Fruit fly (Drosophila melanogaster) whole organism, embryonic: Measurements from ENCODE around the gene CG43779.
A peak's percentile ranks its signal among the peaks of the same experiment; 100 is the strongest.

Source experiments
- Antp ChIP-seq: fragments of 200-800 bp; sonication (Bioruptor generic); optimal IDR thresholded peaks from 3 replicates; lab custom pipeline; 2016; ENCODE audit warnings: missing biosample characterization, missing genetic modification characterization
- Atf-2 ChIP-seq: fragments of 200-800 bp; sonication (Bioruptor generic); optimal IDR thresholded peaks from 2 replicates; lab custom pipeline; 2016; ENCODE audit warnings: missing biosample characterization, missing genetic modification characterization
- B-H1 ChIP-seq: fragments of 200-800 bp; sonication (Bioruptor generic); IDR thresholded peaks from 3 replicates; pipeline ENCODE4 v1.3.6; 2022; ENCODE audit warnings: missing biosample characterization, missing genetic modification characterization
- CG11695 ChIP-seq: fragments of 200-800 bp; sonication (Bioruptor generic); IDR thresholded peaks from 3 replicates; pipeline ENCODE4 v1.3.6; 2022; ENCODE audit warnings: missing biosample characterization, missing genetic modification characterization
- CG12299 ChIP-seq: fragments of 200-800 bp; sonication (Bioruptor generic); optimal IDR thresholded peaks from 2 replicates; lab custom pipeline; 2018; ENCODE audit warnings: missing biosample characterization, mild to moderate bottlenecking, missing genetic modification characterization
- CG14441 ChIP-seq: fragments of 200-800 bp; sonication (Bioruptor generic); IDR thresholded peaks from 2 replicates; pipeline ENCODE4 v1.3.6; 2022; ENCODE audit warnings: missing biosample characterization, missing genetic modification characterization
- CG15269 ChIP-seq: fragments of 200-800 bp; sonication (Bioruptor generic); optimal IDR thresholded peaks from 2 replicates; lab custom pipeline; 2018; ENCODE audit warnings: missing biosample characterization, mild to moderate bottlenecking, missing genetic modification characterization, moderate library complexity
- CG16815 ChIP-seq: fragments of 200-800 bp; sonication (Bioruptor generic); optimal IDR thresholded peaks from 3 replicates; lab custom pipeline; 2017; ENCODE audit warnings: missing biosample characterization, mild to moderate bottlenecking, missing genetic modification characterization
- CG17385 ChIP-seq: fragments of 200-800 bp; sonication (Bioruptor generic); optimal IDR thresholded peaks from 3 replicates; lab custom pipeline; 2018; ENCODE audit warnings: missing biosample characterization, mild to moderate bottlenecking, missing genetic modification characterization
- CG18011 ChIP-seq: fragments of 200-800 bp; sonication (Bioruptor generic); optimal IDR thresholded peaks from 2 replicates; lab custom pipeline; 2017; ENCODE audit warnings: missing biosample characterization, missing genetic modification characterization, mild to moderate bottlenecking, moderate library complexity, missing genotype
- CG1832 ChIP-seq: fragments of 200-800 bp; sonication (Bioruptor generic); optimal IDR thresholded peaks from 2 replicates; lab custom pipeline; 2017; ENCODE audit warnings: missing biosample characterization, mild to moderate bottlenecking, missing genetic modification characterization, inconsistent platforms
- CG2116 ChIP-seq: fragments of 200-800 bp; sonication (Bioruptor generic); optimal IDR thresholded peaks from 3 replicates; lab custom pipeline; 2018; ENCODE audit warnings: missing biosample characterization, mild to moderate bottlenecking, missing genetic modification characterization
- CG32532 ChIP-seq: fragments of 200-800 bp; sonication (Bioruptor generic); IDR thresholded peaks from 2 replicates; pipeline ENCODE4 v1.3.6; 2022; ENCODE audit warnings: missing biosample characterization, missing genetic modification characterization
- CG32767 ChIP-seq: fragments of 200-800 bp; sonication (Bioruptor generic); IDR thresholded peaks from 2 replicates; pipeline ENCODE4 v1.3.6; 2022; ENCODE audit warnings: missing biosample characterization, missing genetic modification characterization
- CG3838 ChIP-seq: fragments of 200-800 bp; sonication (Bioruptor generic); optimal IDR thresholded peaks from 3 replicates; lab custom pipeline; 2016; ENCODE audit warnings: missing biosample characterization, missing genetic modification characterization
- CG4424 ChIP-seq: fragments of 200-800 bp; sonication (Bioruptor generic); optimal IDR thresholded peaks from 3 replicates; lab custom pipeline; 2016; ENCODE audit warnings: missing biosample characterization, missing genetic modification characterization
- CG4820 ChIP-seq: fragments of 200-800 bp; sonication (Bioruptor generic); optimal IDR thresholded peaks from 3 replicates; lab custom pipeline; 2016; ENCODE audit warnings: missing biosample characterization, missing genetic modification characterization
- CG6854 ChIP-seq: fragments of 200-800 bp; sonication (Bioruptor generic); optimal IDR thresholded peaks from 3 replicates; lab custom pipeline; 2017; ENCODE audit warnings: missing biosample characterization, mild to moderate bottlenecking, missing genetic modification characterization
- CG7928 ChIP-seq: fragments of 200-800 bp; sonication (Bioruptor generic); optimal IDR thresholded peaks from 2 replicates; lab custom pipeline; 2017; ENCODE audit warnings: missing biosample characterization, mild to moderate bottlenecking, missing genetic modification characterization
- CG8290 ChIP-seq, 3 experiments: fragments of 200-800 bp; sonication (Bioruptor generic); optimal IDR thresholded peaks; 2 replicates each; lab custom pipeline; 2016 to 2019; ENCODE audit warnings: missing biosample characterization in 3 of 3, missing genetic modification characterization in 3 of 3, mild to moderate bottlenecking in 2 of 3, moderate library complexity in 1 of 3
- CG8359 ChIP-seq: fragments of 200-800 bp; sonication (Bioruptor generic); optimal IDR thresholded peaks from 2 replicates; lab custom pipeline; 2017; ENCODE audit warnings: missing biosample characterization, mild to moderate bottlenecking, missing genetic modification characterization, borderline replicate concordance
- CG8478 ChIP-seq: fragments of >200 bp; optimal IDR thresholded peaks from 2 replicates; lab custom pipeline; 2018
- CkIIα-i1 ChIP-seq: fragments of 200-800 bp; sonication (Bioruptor generic); IDR thresholded peaks from 2 replicates; pipeline ENCODE4 v1.3.6; 2022; ENCODE audit warnings: missing biosample characterization, missing genetic modification characterization
- Dip2 ChIP-seq: fragments of 200-800 bp; sonication (Bioruptor generic); IDR thresholded peaks from 2 replicates; pipeline ENCODE4 v1.3.6; 2022; ENCODE audit warnings: missing biosample characterization, missing genetic modification characterization
- Dref ChIP-seq: fragments of 200-800 bp; sonication (Bioruptor generic); IDR thresholded peaks from 2 replicates; pipeline ENCODE4 v1.3.6; 2022; ENCODE audit warnings: missing biosample characterization, missing genetic modification characterization
- Ets65A ChIP-seq: fragments of 200-800 bp; sonication (Bioruptor generic); peaks from one replicate; lab custom pipeline; 2016; ENCODE audit warnings: missing biosample characterization, missing genetic modification characterization
- GATAe ChIP-seq: fragments of 200-800 bp; sonication (Bioruptor generic); conservative IDR thresholded peaks from 2 replicates; pipeline ENCODE4 v1.3.6; 2022; ENCODE audit warnings: missing biosample characterization, missing genetic modification characterization
- Gug ChIP-seq: fragments of 200-800 bp; sonication (Bioruptor generic); IDR thresholded peaks from 4 replicates; pipeline ENCODE4 v1.3.6; 2022; ENCODE audit warnings: missing biosample characterization, missing genetic modification characterization
- HLH3B ChIP-seq: fragments of 200-800 bp; sonication (Bioruptor generic); IDR thresholded peaks from 2 replicates; pipeline ENCODE4 v1.3.6; 2022; ENCODE audit warnings: missing biosample characterization, missing genetic modification characterization
- Kr ChIP-seq: fragments of 200-800 bp; sonication (Bioruptor generic); optimal IDR thresholded peaks from 2 replicates; lab custom pipeline; 2017; ENCODE audit warnings: missing biosample characterization, mild to moderate bottlenecking, missing genetic modification characterization
- Oaz ChIP-seq: fragments of 200-800 bp; sonication (Bioruptor generic); IDR thresholded peaks from 2 replicates; pipeline ENCODE4 v1.3.6; 2022; ENCODE audit warnings: missing biosample characterization, missing genetic modification characterization
- Sox100B ChIP-seq: fragments of 200-800 bp; sonication (Bioruptor generic); optimal IDR thresholded peaks from 3 replicates; lab custom pipeline; 2018; ENCODE audit warnings: missing biosample characterization, mild to moderate bottlenecking, missing genetic modification characterization
- Sry-δ ChIP-seq: fragments of 200-800 bp; sonication (Bioruptor generic); optimal IDR thresholded peaks from 2 replicates; lab custom pipeline; 2016; ENCODE audit warnings: missing biosample characterization, missing genetic modification characterization
- Tbp ChIP-seq: fragments of >200 bp; optimal IDR thresholded peaks from 2 replicates; lab custom pipeline; 2018; ENCODE audit warnings: missing biosample characterization, missing genetic modification characterization
- Trl ChIP-seq, 3 experiments: fragments of >200 bp in 2 of 3; fragments of 200-800 bp in 1 of 3; sonication (Bioruptor generic) in 1 of 3; optimal IDR thresholded peaks; 2 replicates in 1 of 3; 3 replicates in 2 of 3; lab custom pipeline; 2016 to 2017; ENCODE audit warnings: missing biosample characterization in 1 of 3, missing genetic modification characterization in 1 of 3
- cas ChIP-seq: fragments of 200-800 bp; sonication (Bioruptor generic); IDR thresholded peaks from 2 replicates; pipeline ENCODE4 v1.3.6; 2022; ENCODE audit warnings: missing biosample characterization, missing genetic modification characterization
- crp ChIP-seq, 2 experiments: fragments of 200-800 bp; sonication (Bioruptor generic); optimal IDR thresholded peaks; 2 replicates in 1 of 2; 3 replicates in 1 of 2; lab custom pipeline; 2017; ENCODE audit warnings: missing biosample characterization in 2 of 2, missing genetic modification characterization in 2 of 2, mild to moderate bottlenecking in 1 of 2, moderate library complexity in 1 of 2
- ewg ChIP-seq: fragments of 200-800 bp; sonication (Bioruptor generic); optimal IDR thresholded peaks from 3 replicates; lab custom pipeline; 2017; ENCODE audit warnings: mild to moderate bottlenecking, missing biosample characterization, missing genetic modification reagents, missing genetic modification characterization
- gcm ChIP-seq: fragments of 200-800 bp; sonication (Bioruptor generic); optimal IDR thresholded peaks from 2 replicates; lab custom pipeline; 2019; ENCODE audit warnings: missing biosample characterization, mild to moderate bottlenecking, missing genetic modification characterization, moderate library complexity
- nmo ChIP-seq: fragments of 200-800 bp; sonication (Bioruptor generic); optimal IDR thresholded peaks from 2 replicates; lab custom pipeline; 2018; ENCODE audit warnings: missing biosample characterization, mild to moderate bottlenecking, missing genetic modification characterization, moderate library complexity
- onecut ChIP-seq: fragments of 200-800 bp; sonication (Bioruptor generic); IDR thresholded peaks from 2 replicates; pipeline ENCODE4 v1.3.6; 2022; ENCODE audit warnings: missing biosample characterization, missing genetic modification characterization
- pho ChIP-seq: fragments of 200-800 bp; sonication (Bioruptor generic); optimal IDR thresholded peaks from 2 replicates; lab custom pipeline; 2016; ENCODE audit warnings: missing biosample characterization, missing genetic modification characterization
- ro ChIP-seq: fragments of 200-800 bp; sonication (Bioruptor generic); IDR thresholded peaks from 2 replicates; pipeline ENCODE4 v1.3.6; 2022; ENCODE audit warnings: missing biosample characterization, missing genetic modification characterization
- row ChIP-seq: fragments of 200-800 bp; sonication (Bioruptor generic); IDR thresholded peaks from 3 replicates; pipeline ENCODE4 v1.3.6; 2022; ENCODE audit warnings: missing biosample characterization, missing genetic modification characterization
- sc ChIP-seq, 3 experiments: fragments of >200 bp in 2 of 3; fragments of 200-800 bp in 1 of 3; sonication (Bioruptor generic) in 1 of 3; optimal IDR thresholded peaks; 2 replicates in 2 of 3; 3 replicates in 1 of 3; lab custom pipeline; 2017; ENCODE audit warnings: mild to moderate bottlenecking in 1 of 3, missing biosample characterization in 1 of 3, missing genetic modification characterization in 1 of 3, missing genetic modification reagents in 1 of 3
- trem ChIP-seq: fragments of 200-800 bp; optimal IDR thresholded peaks from 3 replicates; lab custom pipeline; 2019; ENCODE audit warnings: missing biosample characterization, mild to moderate bottlenecking, missing genetic modification characterization, moderate library complexity
- yki ChIP-seq: fragments of >200 bp; optimal IDR thresholded peaks from 3 replicates; lab custom pipeline; 2018

The CG43779 gene

dm6 chr2L:13306655-13307054 lies at the start of gene CG43779:
TSS of gene CG43779 (minus strand) at chr2L:13306755.
- no peak for TF ChIP-seq CG17385 (GFP tag; lab: Kevin White, UChicago)
- no peak for TF ChIP-seq Oaz (GFP tag; lab: Robert Waterston, UW)
- no peak for TF ChIP-seq Ets65A (GFP tag; lab: Kevin White, UChicago)
- TF ChIP-seq Antp (GFP tag; lab: Kevin White, UChicago): no peak
- no peak for TF ChIP-seq CG8290 (GFP tag; optimal IDR thresholded peaks at IDR 0.05; lab: Kevin White, UChicago)
- no peak for TF ChIP-seq CG8290 (tag; optimal IDR thresholded peaks at IDR 0.05; lab: Kevin White, UChicago)
- 0 out of 2 replicates have a peak, but pooled peaks have one; percentile 1 for TF ChIP-seq Dref
- TF ChIP-seq CG8359: no peak
- no peak for TF ChIP-seq CG18011 (GFP tag; lab: Kevin White, UChicago)
- TF ChIP-seq, all 482 proteins: peak for 1

dm6 chr2L:13354580-13355347 lies 48.2 kb upstream of the CG43779 start, which contains the start of gene CG9395:
TSS of gene CG9395 (minus strand) at chr2L:13355073.
- TF ChIP-seq Tbp (GFP tag; lab: Kevin White, UChicago): no peak
- peak in 1 of 2 experiments; percentile 62 for TF ChIP-seq crp (GFP tag; optimal IDR thresholded peaks at IDR 0.05; lab: Kevin White, UChicago)
- TF ChIP-seq CG15269 (tag; lab: Kevin White, UChicago): no peak
- TF ChIP-seq Atf-2: no peak
- TF ChIP-seq cas (GFP tag; lab: Robert Waterston, UW): no peak
- no peak for TF ChIP-seq nmo (GFP tag; lab: Kevin White, UChicago)
- TF ChIP-seq CG4424 (GFP tag; lab: Kevin White, UChicago): no peak
- TF ChIP-seq ro (GFP tag; lab: Robert Waterston, UW): no peak
- peak; percentile 92 for TF ChIP-seq onecut
- TF ChIP-seq CG11695 (GFP tag; lab: Robert Waterston, UW): no peak
- TF ChIP-seq Trl (optimal IDR thresholded peaks at IDR 0.05; lab: Kevin White, UChicago): peak; percentile 20 to 31
- no peak for TF ChIP-seq Trl (GFP tag; optimal IDR thresholded peaks at IDR 0.05; lab: Kevin White, UChicago)
- no peak for TF ChIP-seq CG2116 (GFP tag; lab: Kevin White, UChicago)
- no peak for TF ChIP-seq CG7928 (GFP tag; lab: Kevin White, UChicago)
- peak; percentile 93 for TF ChIP-seq ewg (GFP tag; lab: Kevin White, UChicago)
- TF ChIP-seq trem (tag; lab: Kevin White, UChicago): no peak
- no peak for TF ChIP-seq B-H1
- TF ChIP-seq pho (GFP tag; lab: Kevin White, UChicago): no peak
- no peak for TF ChIP-seq Sry-δ (GFP tag; lab: Kevin White, UChicago)
- no peak for TF ChIP-seq CG16815
- no peak for TF ChIP-seq CG8478 (lab: Kevin White, UChicago)

DNA sequence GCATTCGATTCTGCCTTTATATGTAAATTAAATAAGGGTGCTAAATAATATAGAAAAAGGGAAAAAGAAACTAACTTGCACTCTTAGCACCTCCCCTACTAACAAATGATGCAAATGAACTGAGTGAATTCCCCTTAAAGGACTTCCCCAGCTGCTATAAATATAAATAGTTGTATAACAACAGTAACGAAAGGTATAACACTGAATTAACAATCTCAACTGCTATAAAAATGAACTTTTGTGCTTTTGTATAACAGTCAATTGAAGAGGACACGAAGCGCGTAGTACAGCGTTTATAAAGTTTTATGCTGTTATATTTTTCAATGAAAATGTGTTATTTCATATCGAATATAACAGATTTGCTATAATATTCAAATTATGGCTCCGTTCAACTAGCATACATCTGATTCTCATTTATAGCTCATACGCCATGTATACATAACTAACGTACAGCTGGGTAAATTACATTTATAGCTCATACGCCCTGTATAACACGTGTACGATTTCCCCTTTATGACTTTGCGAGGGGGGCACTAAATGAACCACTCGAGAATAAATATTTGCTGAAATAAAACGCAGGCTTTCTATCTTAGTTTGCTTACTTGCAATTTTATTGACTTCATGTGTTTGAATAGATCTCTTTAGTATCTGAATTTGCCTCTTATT lies 42.8 kb upstream of the CG43779 start:
- TF ChIP-seq CG1832 (GFP tag; lab: Kevin White, UChicago) (no peak), Gug (GFP tag; lab: Robert Waterston, UW) (no peak), CG32767 (GFP tag; lab: Robert Waterston, UW) (no peak), CG12299 (no peak), GATAe (GFP tag; lab: Robert Waterston, UW) (no peak), sc (optimal IDR thresholded peaks at IDR 0.05; lab: Kevin White, UChicago) (no peak), sc (GFP tag; optimal IDR thresholded peaks at IDR 0.05; lab: Kevin White, UChicago) (no peak), CG4820 (no peak), Dip2 (GFP tag; lab: Robert Waterston, UW) (no peak), Kr (GFP tag; lab: Kevin White, UChicago) (no peak), Sox100B (GFP tag; lab: Kevin White, UChicago) (peak; percentile 43), row (GFP tag; lab: Robert Waterston, UW) (no peak), CG6854 (peak; percentile 23), HLH3B (GFP tag; lab: Robert Waterston, UW) (no peak), CkIIα-i1 (no peak), CG32532 (GFP tag; lab: Robert Waterston, UW) (0 out of 2 replicates have a peak, but pooled peaks have one; percentile 7), gcm (GFP tag; lab: Kevin White, UChicago) (no peak), CG14441 (GFP tag; lab: Robert Waterston, UW) (no peak), CG3838 (GFP tag; lab: Kevin White, UChicago) (no peak), yki (lab: Kevin White, UChicago) (no peak)
